Fruit fly (Drosophila melanogaster) whole organism, embryonic: ENCODE results near the gene CG15923.

ENCODE experiments used
- BEAF-32 ChIP-seq: fragments of 200-800 bp; sonication (Bioruptor generic); optimal IDR thresholded peaks from 3 replicates; lab custom pipeline; 2017; ENCODE audit warnings: missing biosample characterization, missing genetic modification characterization, mild to moderate bottlenecking, moderate library complexity, missing genetic modification reagents
- CG1024 ChIP-seq: fragments of 200-800 bp; sonication (Bioruptor generic); IDR thresholded peaks from 2 replicates; pipeline ENCODE4 v1.3.6; 2022; ENCODE audit warnings: missing biosample characterization, missing genetic modification characterization
- CG11696 ChIP-seq: fragments of 200-800 bp; sonication (Bioruptor generic); IDR thresholded peaks from 2 replicates; pipeline ENCODE4 v1.3.6; 2022; ENCODE audit warnings: missing biosample characterization, missing genetic modification characterization
- CG12104 ChIP-seq: fragments of 200-800 bp; sonication (Bioruptor generic); optimal IDR thresholded peaks from 3 replicates; lab custom pipeline; 2016; ENCODE audit warnings: missing biosample characterization, missing genetic modification characterization
- CG1233 ChIP-seq: fragments of 200-800 bp; sonication (Bioruptor generic); optimal IDR thresholded peaks from 4 replicates; lab custom pipeline; 2018; ENCODE audit warnings: missing biosample characterization, mild to moderate bottlenecking, missing genetic modification characterization
- CG12659 ChIP-seq: fragments of 200-800 bp; sonication (Bioruptor generic); optimal IDR thresholded peaks from 3 replicates; lab custom pipeline; 2017; ENCODE audit warnings: mild to moderate bottlenecking, missing biosample characterization, missing genetic modification reagents, missing genetic modification characterization
- CG14710 ChIP-seq: fragments of 200-800 bp; sonication (Bioruptor generic); optimal IDR thresholded peaks from 3 replicates; lab custom pipeline; 2019; ENCODE audit warnings: missing biosample characterization, mild to moderate bottlenecking, missing genetic modification characterization, moderate library complexity
- CG2129 ChIP-seq: fragments of 200-800 bp; sonication (Bioruptor generic); IDR thresholded peaks from 2 replicates; pipeline ENCODE4 v1.3.6; 2022; ENCODE audit warnings: missing biosample characterization, missing genetic modification characterization; ENCODE audit not compliant: partially characterized antibody
- CG31365 ChIP-seq: fragments of 200-800 bp; sonication (Bioruptor generic); optimal IDR thresholded peaks from 2 replicates; lab custom pipeline; 2018; ENCODE audit warnings: missing biosample characterization, mild to moderate bottlenecking, missing genetic modification characterization
- CG4707 ChIP-seq: fragments of 200-800 bp; sonication (Bioruptor generic); optimal IDR thresholded peaks from 2 replicates; lab custom pipeline; 2018; ENCODE audit warnings: missing biosample characterization, mild to moderate bottlenecking, missing genetic modification characterization, moderate library complexity
- CG6254 ChIP-seq: fragments of 200-800 bp; sonication (Bioruptor generic); optimal IDR thresholded peaks from 3 replicates; lab custom pipeline; 2017; ENCODE audit warnings: mild to moderate bottlenecking, missing biosample characterization, missing genetic modification reagents, missing genetic modification characterization
- CG6689 ChIP-seq: fragments of 200-800 bp; sonication (Bioruptor generic); IDR thresholded peaks from 2 replicates; pipeline ENCODE4 v1.3.6; 2022; ENCODE audit warnings: missing biosample characterization, missing genetic modification characterization
- CG8089 ChIP-seq: fragments of 200-800 bp; sonication (Bioruptor generic); optimal IDR thresholded peaks from 3 replicates; lab custom pipeline; 2016; ENCODE audit warnings: missing biosample characterization, missing genetic modification characterization
- CG9437 ChIP-seq: fragments of 200-800 bp; sonication (Bioruptor generic); optimal IDR thresholded peaks from 2 replicates; lab custom pipeline; 2018; ENCODE audit warnings: missing biosample characterization, mild to moderate bottlenecking, missing genetic modification characterization
- CrebB ChIP-seq: fragments of 200-800 bp; sonication (Bioruptor generic); optimal IDR thresholded peaks from 3 replicates; lab custom pipeline; 2018; ENCODE audit warnings: missing biosample characterization, mild to moderate bottlenecking, missing genetic modification characterization
- D19B ChIP-seq: fragments of 200-800 bp; sonication (Bioruptor generic); optimal IDR thresholded peaks from 2 replicates; lab custom pipeline; 2017; ENCODE audit warnings: missing biosample characterization, mild to moderate bottlenecking, missing genetic modification characterization
- Doc3 ChIP-seq: fragments of 200-800 bp; sonication (Bioruptor generic); IDR thresholded peaks from 3 replicates; pipeline ENCODE4 v1.3.6; 2022; ENCODE audit warnings: missing biosample characterization, missing genetic modification characterization; ENCODE audit not compliant: partially characterized antibody
- Gug ChIP-seq: fragments of 200-800 bp; sonication (Bioruptor generic); IDR thresholded peaks from 4 replicates; pipeline ENCODE4 v1.3.6; 2022; ENCODE audit warnings: missing biosample characterization, missing genetic modification characterization
- H2.0 ChIP-seq: fragments of 200-800 bp; sonication (Bioruptor generic); IDR thresholded peaks from 2 replicates; pipeline ENCODE4 v1.3.6; 2022; ENCODE audit warnings: missing biosample characterization, missing genetic modification characterization
- HLHmδ ChIP-seq: fragments of 200-800 bp; sonication (Bioruptor generic); optimal IDR thresholded peaks from 2 replicates; lab custom pipeline; 2018; ENCODE audit warnings: missing biosample characterization, mild to moderate bottlenecking, missing genetic modification characterization, moderate library complexity
- MTF-1 ChIP-seq: fragments of 200-800 bp; sonication (Bioruptor generic); optimal IDR thresholded peaks from 2 replicates; lab custom pipeline; 2018; ENCODE audit warnings: missing biosample characterization, mild to moderate bottlenecking, missing genetic modification characterization, borderline replicate concordance
- Mad ChIP-seq: fragments of 200-800 bp; sonication (Bioruptor generic); optimal IDR thresholded peaks from 2 replicates; lab custom pipeline; 2016; ENCODE audit warnings: missing biosample characterization, missing genetic modification characterization
- Med ChIP-seq: fragments of 200-800 bp; sonication (Bioruptor generic); peaks from one replicate; lab custom pipeline; 2016; ENCODE audit warnings: missing biosample characterization, missing genetic modification characterization, mild to moderate bottlenecking, inconsistent platforms, moderate library complexity
- Myb ChIP-seq: fragments of 200-800 bp; sonication (Bioruptor generic); optimal IDR thresholded peaks from 2 replicates; lab custom pipeline; 2016; ENCODE audit warnings: missing biosample characterization, missing genetic modification characterization
- Neu2 ChIP-seq: fragments of 200-800 bp; sonication (Bioruptor generic); optimal IDR thresholded peaks from 3 replicates; lab custom pipeline; 2016; ENCODE audit warnings: missing biosample characterization, missing genetic modification characterization, borderline replicate concordance
- Opbp ChIP-seq: fragments of 200-800 bp; sonication (Bioruptor generic); IDR thresholded peaks from 3 replicates; pipeline ENCODE4 v1.3.6; 2022; ENCODE audit warnings: missing biosample characterization, missing genetic modification characterization; ENCODE audit not compliant: partially characterized antibody
- Rx ChIP-seq: fragments of 200-800 bp; sonication (Bioruptor generic); IDR thresholded peaks from 2 replicates; pipeline ENCODE4 v1.3.6; 2022; ENCODE audit warnings: missing biosample characterization, missing genetic modification characterization
- Scr ChIP-seq: fragments of 200-800 bp; sonication (Bioruptor generic); IDR thresholded peaks from 2 replicates; pipeline ENCODE4 v1.3.6; 2022; ENCODE audit warnings: missing biosample characterization, missing genetic modification characterization; ENCODE audit not compliant: partially characterized antibody
- Side ChIP-seq: fragments of 200-800 bp; sonication (Bioruptor generic); optimal IDR thresholded peaks from 2 replicates; lab custom pipeline; 2016; ENCODE audit warnings: missing biosample characterization, missing genetic modification characterization
- Sin3A ChIP-seq: fragments of >200 bp; optimal IDR thresholded peaks from 2 replicates; lab custom pipeline; 2018
- ato ChIP-seq: fragments of 200-800 bp; sonication (Bioruptor generic); IDR thresholded peaks from 2 replicates; pipeline ENCODE4 v1.3.6; 2022; ENCODE audit warnings: missing biosample characterization, missing genetic modification characterization; ENCODE audit not compliant: partially characterized antibody
- cad ChIP-seq: fragments of >200 bp; optimal IDR thresholded peaks from 2 replicates; lab custom pipeline; 2017; ENCODE audit warnings: missing biosample characterization, missing genetic modification characterization
- caup ChIP-seq: fragments of 200-800 bp; sonication (Bioruptor generic); optimal IDR thresholded peaks from 3 replicates; lab custom pipeline; 2017; ENCODE audit warnings: missing biosample characterization, mild to moderate bottlenecking, missing genetic modification characterization, moderate library complexity; ENCODE audit not compliant: severe bottlenecking
- hb ChIP-seq: fragments of 200-800 bp; sonication (Bioruptor generic); IDR thresholded peaks from 3 replicates; pipeline ENCODE4 v1.3.6; 2022; ENCODE audit warnings: missing biosample characterization, missing genetic modification characterization; ENCODE audit not compliant: partially characterized antibody
- nau ChIP-seq: fragments of 200-800 bp; sonication (Bioruptor generic); optimal IDR thresholded peaks from 3 replicates; lab custom pipeline; 2017; ENCODE audit warnings: missing biosample characterization, mild to moderate bottlenecking, missing genetic modification characterization, missing genetic modification reagents
- onecut ChIP-seq: fragments of 200-800 bp; sonication (Bioruptor generic); IDR thresholded peaks from 2 replicates; pipeline ENCODE4 v1.3.6; 2022; ENCODE audit warnings: missing biosample characterization, missing genetic modification characterization
- org-1 ChIP-seq: fragments of 200-800 bp; sonication (Bioruptor generic); optimal IDR thresholded peaks from 2 replicates; lab custom pipeline; 2017; ENCODE audit warnings: missing biosample characterization, missing genetic modification characterization
- pfk ChIP-seq: fragments of 200-800 bp; sonication (Bioruptor generic); optimal IDR thresholded peaks from 2 replicates; lab custom pipeline; 2018; ENCODE audit warnings: missing biosample characterization, mild to moderate bottlenecking, missing genetic modification characterization, moderate library complexity
- prd ChIP-seq, 3 experiments: fragments of >200 bp in 2 of 3; fragments of 200-800 bp in 1 of 3; sonication (Bioruptor generic) in 1 of 3; optimal IDR thresholded peaks in 2 of 3; IDR thresholded peaks in 1 of 3; 2 replicates in 2 of 3; 3 replicates in 1 of 3; pipeline versions ENCODE4 v1.3.6 to Lab custom; 2017 to 2022; ENCODE audit warnings: missing biosample characterization in 1 of 3, missing genetic modification characterization in 1 of 3
- pzg ChIP-seq: fragments of 200-800 bp; sonication (Bioruptor generic); optimal IDR thresholded peaks from 3 replicates; lab custom pipeline; 2018; ENCODE audit warnings: missing biosample characterization, mild to moderate bottlenecking, missing genetic modification characterization, moderate library complexity
- row ChIP-seq: fragments of 200-800 bp; sonication (Bioruptor generic); IDR thresholded peaks from 3 replicates; pipeline ENCODE4 v1.3.6; 2022; ENCODE audit warnings: missing biosample characterization, missing genetic modification characterization
- sens ChIP-seq: fragments of 200-800 bp; sonication (Bioruptor generic); peaks from one replicate; lab custom pipeline; 2016; ENCODE audit warnings: missing biosample characterization, missing genetic modification characterization
- so ChIP-seq: fragments of 200-800 bp; sonication (Bioruptor generic); IDR thresholded peaks from 3 replicates; pipeline ENCODE4 v1.3.6; 2022; ENCODE audit warnings: missing biosample characterization, missing genetic modification characterization
- stwl ChIP-seq: fragments of 200-800 bp; sonication (Bioruptor generic); optimal IDR thresholded peaks from 3 replicates; lab custom pipeline; 2018; ENCODE audit warnings: missing biosample characterization, mild to moderate bottlenecking, missing genetic modification characterization, moderate library complexity
- zen2 ChIP-seq: fragments of 200-800 bp; sonication (Bioruptor generic); IDR thresholded peaks from 3 replicates; pipeline ENCODE4 v1.3.6; 2022; ENCODE audit warnings: missing biosample characterization, missing genetic modification characterization; ENCODE audit not compliant: partially characterized antibody

The CG15923 gene

DNA sequence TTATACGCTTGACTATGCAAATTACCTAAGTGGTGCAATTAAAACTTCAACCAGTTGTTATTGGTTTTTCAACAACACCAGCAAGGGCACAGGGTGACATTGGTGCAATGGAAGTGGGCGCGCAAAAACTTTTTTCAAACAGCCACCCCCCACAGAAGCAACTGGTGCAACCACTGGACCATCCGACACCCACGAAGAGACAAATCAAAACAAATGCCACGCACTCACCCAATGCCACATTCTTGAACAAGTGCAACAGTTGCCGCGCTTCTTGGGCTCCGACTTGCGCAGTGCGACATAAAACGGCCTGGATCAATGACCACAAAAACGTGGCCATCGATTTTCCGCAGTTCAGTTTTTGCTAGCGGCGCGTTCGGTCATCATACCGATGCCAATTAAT lies 19.0 kb upstream of the CG15923 start (continued):
- TF ChIP-seq CG9437 (GFP tag; lab: Kevin White, UChicago): no peak
- TF ChIP-seq so (GFP tag; lab: Robert Waterston, UW): no peak
- no peak for TF ChIP-seq hb (GFP tag; lab: Robert Waterston, UW)
- no peak for TF ChIP-seq nau (GFP tag; lab: Kevin White, UChicago)
- no peak for TF ChIP-seq ato
- TF ChIP-seq CG1233: no peak

DNA sequence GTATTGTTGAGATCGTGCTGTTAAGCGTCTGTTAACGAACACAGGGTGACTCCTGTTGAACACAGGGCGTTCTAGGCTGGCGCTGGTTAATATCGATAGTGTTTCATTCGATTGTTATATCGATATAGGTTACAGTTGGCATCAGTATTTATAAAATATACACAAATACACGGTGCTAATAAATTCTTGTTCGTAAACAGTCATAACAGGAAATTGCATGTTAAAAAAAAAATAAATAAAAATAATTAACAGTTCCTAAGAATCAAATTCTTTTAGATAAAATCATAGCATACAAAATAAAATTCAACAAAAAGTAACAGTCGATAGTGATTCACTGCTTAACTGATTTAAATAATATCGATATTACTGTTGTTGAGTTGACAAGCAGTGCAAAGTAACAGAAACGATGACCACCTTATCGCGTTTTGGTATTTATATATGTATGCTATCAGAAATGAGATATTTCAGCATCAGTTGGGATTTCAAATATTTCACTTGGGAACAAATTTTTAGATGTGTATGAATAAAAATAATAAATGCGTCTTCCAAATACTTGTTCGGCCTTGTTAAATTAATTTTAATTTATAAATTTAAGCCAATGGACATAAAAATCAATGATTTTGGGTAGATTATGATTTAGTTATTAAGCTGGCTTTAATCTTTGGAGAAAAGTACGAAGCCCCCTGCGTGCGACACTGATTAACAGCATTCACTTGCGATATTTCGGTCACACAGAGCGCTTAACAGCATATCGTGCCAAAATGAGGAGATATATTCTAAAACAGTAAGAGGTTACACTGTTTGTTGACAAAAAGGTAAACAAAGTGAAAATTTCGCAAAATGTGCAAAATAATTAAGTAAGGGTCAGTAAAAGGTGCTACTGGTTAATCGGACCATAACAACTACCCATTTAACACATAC lies 18.2 kb upstream of the CG15923 start, which contains the start of the genes Pi3K92E and Lrrk:
Gene Pi3K92E, minus strand, starts transcription at position 59 of the 921 bp plus-strand sequence.
Gene Lrrk, plus strand, starts transcription at position 807 of the 921 bp plus-strand sequence.
- TF ChIP-seq Rx: 0 out of 2 replicates have a peak, but pooled peaks have one; percentile 9
- TF ChIP-seq Side (GFP tag; lab: Kevin White, UChicago): no peak
- TF ChIP-seq CG14710 (tag; lab: Kevin White, UChicago): peak; percentile 29
- TF ChIP-seq cad (GFP tag; lab: Kevin White, UChicago): peak; percentile 85
- no peak for TF ChIP-seq prd (optimal IDR thresholded peaks at IDR 0.05; lab: Kevin White, UChicago)
- TF ChIP-seq prd (GFP tag; IDR thresholded peaks at IDR 0.05; lab: Robert Waterston, UW): peak; percentile 35; the same call in 1 of the 3 replicates
- TF ChIP-seq BEAF-32: peak; percentile 84
- TF ChIP-seq onecut: no peak; the same call in 1 of the 2 replicates
- TF ChIP-seq CG8089 (GFP tag; lab: Kevin White, UChicago): no peak
- TF ChIP-seq zen2 (GFP tag; lab: Robert Waterston, UW): peak; percentile 78; the same call in 2 of the 3 replicates
- TF ChIP-seq Doc3 (GFP tag; lab: Robert Waterston, UW): peak; percentile 74
- TF ChIP-seq CG12104: no peak
- peak; percentile 94 for TF ChIP-seq Myb (GFP tag; lab: Kevin White, UChicago)
- peak; percentile 56 for TF ChIP-seq Mad (GFP tag; lab: Kevin White, UChicago)
- 0 out of 2 replicates have a peak, but pooled peaks have one; percentile 14 for TF ChIP-seq H2.0 (GFP tag; lab: Robert Waterston, UW)
- peak; percentile 5 for TF ChIP-seq CG12659 (GFP tag; lab: Kevin White, UChicago)
- TF ChIP-seq row (GFP tag; lab: Robert Waterston, UW): peak; percentile 54; the same call in 2 of the 3 replicates
- TF ChIP-seq Opbp (GFP tag; lab: Robert Waterston, UW): peak; percentile 86
- peak; percentile 67 for TF ChIP-seq CG2129 (GFP tag; lab: Robert Waterston, UW)
- TF ChIP-seq CG1233: peak; percentile 39
- TF ChIP-seq caup (GFP tag; lab: Kevin White, UChicago): peak; percentile 25
- no peak for TF ChIP-seq MTF-1 (GFP tag; lab: Kevin White, UChicago)
- TF ChIP-seq HLHmδ: peak; percentile 58
- peak; percentile 17; the same call in 1 of the 2 replicates for TF ChIP-seq CG1024 (GFP tag; lab: Robert Waterston, UW)
- peak; percentile 87 for TF ChIP-seq Scr (GFP tag; lab: Robert Waterston, UW)
- TF ChIP-seq stwl (tag; lab: Kevin White, UChicago): peak; percentile 4
- no peak for TF ChIP-seq CrebB (tag; lab: Kevin White, UChicago)
- TF ChIP-seq CG31365 (tag; lab: Kevin White, UChicago): peak; percentile 71
- TF ChIP-seq Med (GFP tag; lab: Kevin White, UChicago): peak; percentile 88
- peak; percentile 79 for TF ChIP-seq Neu2 (GFP tag; lab: Kevin White, UChicago)
- TF ChIP-seq org-1 (GFP tag; lab: Kevin White, UChicago): no peak
- 0 out of 2 replicates have a peak, but pooled peaks have one; percentile 16 for TF ChIP-seq CG11696 (GFP tag; lab: Robert Waterston, UW)
- peak; percentile 99 for TF ChIP-seq CG6254 (GFP tag; lab: Kevin White, UChicago)
- peak; percentile 57 for TF ChIP-seq sens (GFP tag; lab: Kevin White, UChicago)
- TF ChIP-seq Gug (GFP tag; lab: Robert Waterston, UW): peak; percentile 39; the same call in 1 of the 4 replicates
- peak; percentile 22 for TF ChIP-seq CG4707
- peak; percentile 1 for TF ChIP-seq pfk (GFP tag; lab: Kevin White, UChicago)
- no peak for TF ChIP-seq D19B (GFP tag; lab: Kevin White, UChicago)
- peak; percentile 53 for TF ChIP-seq pzg (GFP tag; lab: Kevin White, UChicago)
- peak; percentile 21; the same call in 1 of the 2 replicates for TF ChIP-seq CG6689 (GFP tag; lab: Robert Waterston, UW)
- TF ChIP-seq Sin3A: peak; percentile 35
